Worm (Caenorhabditis elegans): Measurements from ENCODE around the gene Y47D7A.7.

- no peak for TF ChIP-seq flt-1 (GFP tag; IDR thresholded peaks at IDR 0.05)
- no peak for TF ChIP-seq pes-1 (GFP tag; IDR thresholded peaks at IDR 0.05)
- TF ChIP-seq ceh-13 (GFP tag; optimal IDR thresholded peaks at IDR 0.05), result no peak
- no peak for TF ChIP-seq ama-1 (optimal IDR thresholded peaks at IDR 0.05)
- no peak for TF ChIP-seq hmbx-1 (tag; optimal IDR thresholded peaks at IDR 0.05)
- no peak for TF ChIP-seq ets-7 (tag; optimal IDR thresholded peaks at IDR 0.05)
Measured at ce11 chrV:4387402-4387801, 32.3 kb downstream of the Y47D7A.7 start, which contains the start of gene F13A2.9.
